Worm (Caenorhabditis elegans): Measurements from ENCODE around the gene T09F3.7.

- no peak for TF ChIP-seq egl-44 (GFP tag; IDR thresholded peaks at IDR 0.05)
- no peak for TF ChIP-seq pha-4 (tag; optimal IDR thresholded peaks at IDR 0.05)
- no peak for TF ChIP-seq unc-62 (GFP tag; optimal IDR thresholded peaks at IDR 0.05)
- no peak for TF ChIP-seq madf-8 (GFP tag; conservative IDR thresholded peaks at IDR 0.05)
- TF ChIP-seq him-1 (tag; optimal IDR thresholded peaks at IDR 0.05): no peak
- TF ChIP-seq pbrm-1 (GFP tag; IDR thresholded peaks at IDR 0.05): no peak
- no peak for TF ChIP-seq B0019.2 (GFP tag; conservative IDR thresholded peaks at IDR 0.05)
- no peak for TF ChIP-seq tbp1 (GFP tag; optimal IDR thresholded peaks at IDR 0.05)
- no peak for TF ChIP-seq snpc-4 (GFP tag; optimal IDR thresholded peaks at IDR 0.05)
- TF ChIP-seq snpc-4 (tag; optimal IDR thresholded peaks at IDR 0.05): no peak
- TF ChIP-seq attf-5 (GFP tag; optimal IDR thresholded peaks at IDR 0.05): no peak
- no peak for TF ChIP-seq efl-1 (GFP tag; optimal IDR thresholded peaks at IDR 0.05)
- TF ChIP-seq F23B12.7 (tag; optimal IDR thresholded peaks at IDR 0.05; ENCODE audit: insufficient read depth): no peak
- no peak for TF ChIP-seq hlh-12 (tag; optimal IDR thresholded peaks at IDR 0.05)
- no peak for TF ChIP-seq nhr-90 (tag; optimal IDR thresholded peaks at IDR 0.05)
Observed at ce11 chrII:10437840-10438239, 46.9 kb downstream of the T09F3.7 start.

All from whole organism, young adult.